Worm (Caenorhabditis elegans) whole organism, young adult: ENCODE results near the gene acs-17.

Source experiments
- B0035.1 ChIP-seq: sonication (generic microtip); optimal IDR thresholded peaks from 2 replicates; lab custom pipeline; 2016; ENCODE audit warnings: missing genetic modification characterization, mild to moderate bottlenecking, missing compliant biosample characterization, missing genotype, missing genetic modification reagents
- F37B4.10 ChIP-seq: fragments of 200-800 bp; sonication (Bioruptor generic); IDR thresholded peaks from 2 replicates; pipeline ENCODE4 v1.3.6; 2022; ENCODE audit warnings: missing genetic modification characterization, missing compliant biosample characterization
- aptf-2 ChIP-seq: fragments of 200-800 bp; sonication (Bioruptor generic); conservative IDR thresholded peaks from 2 replicates; pipeline ENCODE4 v1.3.6; 2022; ENCODE audit warnings: missing genetic modification reagents, missing genetic modification characterization, missing compliant biosample characterization
- chd-7 ChIP-seq: sonication (generic microtip); optimal IDR thresholded peaks from 2 replicates; lab custom pipeline; 2016; ENCODE audit warnings: mild to moderate bottlenecking, missing genetic modification characterization, moderate library complexity, missing compliant biosample characterization
- dpff-1 ChIP-seq: sonication (generic microtip); optimal IDR thresholded peaks from 2 replicates; lab custom pipeline; 2017; ENCODE audit warnings: mild to moderate bottlenecking, missing genetic modification characterization, missing compliant biosample characterization
- him-1 ChIP-seq: sonication (generic microtip); optimal IDR thresholded peaks from 2 replicates; lab custom pipeline; 2016; ENCODE audit warnings: missing genotype, missing genetic modification reagents, missing genetic modification characterization, missing compliant biosample characterization
- lin-35 ChIP-seq, 3 experiments: fragments of 150-350 bp in 2 of 3; sonication (generic microtip) in 1 of 3; optimal IDR thresholded peaks; 2 replicates each; lab custom pipeline; 2014 to 2018; ENCODE audit warnings: missing biosample characterization in 3 of 3, missing genetic modification characterization in 3 of 3, missing genetic modification reagents in 3 of 3
- lsl-1 ChIP-seq: fragments of 200-800 bp; sonication (Bioruptor generic); optimal IDR thresholded peaks from 2 replicates; lab custom pipeline; 2018; ENCODE audit warnings: mild to moderate bottlenecking, missing genetic modification characterization, moderate library complexity, missing compliant biosample characterization
- nfya-1 ChIP-seq: sonication (generic microtip); optimal IDR thresholded peaks from 2 replicates; lab custom pipeline; 2017; ENCODE audit warnings: antibody characterized with exemption, missing compliant biosample characterization, missing genetic modification characterization, borderline replicate concordance; ENCODE audit not compliant: insufficient read depth
- nfyb-1 ChIP-seq: fragments of 200-800 bp; sonication (Bioruptor generic); IDR thresholded peaks from 2 replicates; pipeline ENCODE4 v1.3.6; 2022; ENCODE audit warnings: missing genetic modification reagents, missing genetic modification characterization, missing compliant biosample characterization
- sea-2 ChIP-seq: fragments of 200-800 bp; sonication (Bioruptor generic); IDR thresholded peaks from 2 replicates; pipeline ENCODE4 v1.3.6; 2022; ENCODE audit warnings: missing genetic modification characterization, missing compliant biosample characterization
- snpc-1.3 ChIP-seq: sonication (generic microtip); optimal IDR thresholded peaks from 2 replicates; lab custom pipeline; 2017; ENCODE audit warnings: missing genetic modification characterization, mild to moderate bottlenecking, missing compliant biosample characterization, antibody characterized with exemption, moderate library complexity, missing genotype, missing genetic modification reagents; ENCODE audit not compliant: insufficient read depth
- unc-62 ChIP-seq: fragments of 150-350 bp; optimal IDR thresholded peaks from 2 replicates; lab custom pipeline; 2014; ENCODE audit warnings: missing biosample characterization, missing genetic modification reagents, missing genetic modification characterization
- ztf-18 ChIP-seq: sonication (generic microtip); optimal IDR thresholded peaks from 2 replicates; lab custom pipeline; 2016; ENCODE audit warnings: missing genotype, mild to moderate bottlenecking, missing genetic modification characterization, missing compliant biosample characterization

DNA sequence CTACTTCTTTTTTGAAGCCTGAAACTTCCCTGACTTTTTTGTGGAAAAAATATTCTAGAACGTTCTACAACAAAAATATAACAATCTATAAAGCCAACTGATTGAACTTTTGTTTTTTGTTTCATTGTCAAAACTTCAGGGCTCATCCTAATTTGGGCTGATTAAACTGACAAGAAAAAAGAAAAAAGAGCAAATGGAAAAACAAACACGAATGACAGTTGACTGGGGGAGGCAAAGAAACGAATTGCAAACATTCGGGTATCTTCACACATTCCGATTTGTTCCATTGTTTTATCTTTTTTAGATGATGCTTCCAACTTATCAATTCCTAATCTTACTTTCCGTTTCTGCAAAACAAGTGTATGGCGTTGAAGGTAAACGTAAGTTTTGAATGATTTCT lies 8.8 kb downstream of the acs-17 start, which contains the start of gene C46F4.3:
- TF ChIP-seq snpc-1.3 (tag; lab: Kevin White, UChicago) (no peak), lin-35 (GFP tag; optimal IDR thresholded peaks at IDR 0.05; lab: Kevin White, UChicago) (no peak), F37B4.10 (GFP tag; lab: Robert Waterston, UW) (no peak), B0035.1 (no peak), lsl-1 (GFP tag; lab: Kevin White, UChicago) (no peak), sea-2 (no peak), nfya-1 (tag; lab: Kevin White, UChicago) (no peak), chd-7 (tag; lab: Kevin White, UChicago) (no peak), ztf-18 (no peak), dpff-1 (tag; lab: Kevin White, UChicago) (no peak), aptf-2 (GFP tag; lab: Robert Waterston, UW) (no peak), unc-62 (no peak), nfyb-1 (GFP tag; lab: Robert Waterston, UW) (no peak), him-1 (no peak)
